Worm (Caenorhabditis elegans): ENCODE measurements around the gene F11G11.15.

DNA sequence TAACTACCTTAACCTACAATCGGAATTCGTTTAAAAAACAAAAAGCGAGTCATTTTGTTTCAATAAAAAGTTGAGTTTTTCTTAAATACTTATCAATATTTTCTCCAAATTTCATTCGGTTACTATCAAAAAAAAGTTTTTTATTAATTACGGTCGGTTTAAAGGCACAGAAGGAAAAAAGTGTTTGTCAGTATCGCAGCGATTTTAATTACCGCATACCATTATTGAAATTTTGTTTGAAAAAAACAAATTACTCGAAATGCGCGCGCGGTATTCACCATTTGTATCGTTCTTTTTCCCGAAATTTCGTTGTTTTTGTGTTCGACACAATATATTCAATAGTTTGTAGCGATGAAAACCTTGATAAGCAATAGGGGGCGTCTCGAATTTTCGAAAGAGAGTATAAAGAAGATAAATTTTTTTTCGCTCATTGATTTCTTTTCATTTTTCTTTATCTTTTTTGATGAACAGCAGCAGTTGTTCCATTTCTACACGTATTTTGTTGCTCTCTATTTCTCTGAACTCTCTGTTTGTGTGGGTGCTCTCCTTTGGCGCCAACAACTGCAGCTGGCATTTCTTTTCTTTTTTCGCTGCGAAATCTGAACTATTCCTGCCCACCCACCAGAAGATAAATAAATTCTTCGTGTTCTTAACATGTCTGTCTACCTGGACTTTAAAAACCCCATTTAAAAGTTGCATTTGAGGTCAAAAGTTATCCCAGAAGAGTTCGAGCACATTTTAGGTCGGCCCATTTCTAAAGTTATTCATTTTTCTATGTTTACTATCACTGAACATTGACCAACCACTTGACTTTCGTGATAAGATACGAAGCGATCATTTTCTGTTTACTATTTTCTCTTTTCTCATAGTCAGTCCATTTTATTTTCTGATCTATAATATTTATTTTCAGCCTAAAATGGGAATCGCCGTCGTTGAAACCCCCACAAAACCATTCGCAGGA lies 14.2 kb downstream of the F11G11.15 start, which contains the start of gene pgm-1:
- TF ChIP-seq F13H6.1 (tag; optimal IDR thresholded peaks at IDR 0.05) = no peak
- TF ChIP-seq pqm-1 (tag; optimal IDR thresholded peaks at IDR 0.05) = no peak
- no peak for TF ChIP-seq unc-55 (GFP tag; optimal IDR thresholded peaks at IDR 0.05)
- TF ChIP-seq unc-3 (GFP tag; conservative IDR thresholded peaks at IDR 0.05) = no peak
- TF ChIP-seq unc-3 (tag; optimal IDR thresholded peaks at IDR 0.05) = no peak
- no peak for TF ChIP-seq tbx-2 (tag; optimal IDR thresholded peaks at IDR 0.05)
- no peak for TF ChIP-seq ceh-34 (tag; optimal IDR thresholded peaks at IDR 0.05)
- no peak for TF ChIP-seq ets-4 (tag; optimal IDR thresholded peaks at IDR 0.05)
- TF ChIP-seq hlh-13 (GFP tag; optimal IDR thresholded peaks at IDR 0.05) = no peak
- TF ChIP-seq hlh-30 (tag; optimal IDR thresholded peaks at IDR 0.05; ENCODE audit: insufficient read depth) = no peak
- no peak for TF ChIP-seq fkh-10 (GFP tag; optimal IDR thresholded peaks at IDR 0.05)
- no peak for TF ChIP-seq ceh-22 (tag; optimal IDR thresholded peaks at IDR 0.05)
